Fruit fly (Drosophila melanogaster): ENCODE measurements around the gene CG13607.
A peak's percentile ranks its signal among the peaks of the same experiment; 100 is the strongest.

The CG13607 gene

DNA sequence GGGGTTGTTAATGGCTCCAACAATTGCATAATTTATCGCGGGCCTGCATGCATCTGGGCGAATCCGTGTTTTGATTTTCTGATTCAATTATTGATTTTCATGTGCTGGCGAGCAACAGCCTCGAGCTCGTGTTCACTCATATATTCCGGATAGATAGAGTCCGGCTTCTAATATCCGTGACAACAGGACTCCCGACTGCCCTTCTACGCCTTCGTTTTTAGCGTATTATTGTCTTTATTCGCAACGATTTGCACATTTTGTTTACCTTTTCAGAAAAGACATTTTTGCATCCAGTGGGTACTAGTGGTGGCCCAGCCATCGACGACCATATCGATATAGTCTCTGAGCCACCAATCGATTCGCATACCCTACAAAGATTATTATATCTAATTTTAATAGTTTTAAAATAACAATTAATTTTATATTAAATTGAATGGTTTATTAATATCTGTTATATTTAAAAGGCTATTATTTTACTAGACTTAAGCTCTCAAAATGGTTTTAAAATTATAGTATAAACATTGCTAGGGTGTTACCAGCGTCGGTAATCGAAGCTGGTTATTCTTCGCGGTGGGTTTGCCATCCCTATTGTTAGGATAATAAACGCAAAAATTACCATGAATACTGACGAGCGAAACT is 45.2 kb upstream of the CG13607 start, which contains the start of the genes Myo95E and TBC1d7 (continued):
- TF ChIP-seq CG11560 (tag; IDR thresholded peaks at IDR 0.05) (peak; percentile 81), zfh2 (GFP tag; optimal IDR thresholded peaks at IDR 0.05) (peak; percentile 73), hb (GFP tag; IDR thresholded peaks at IDR 0.05; ENCODE audit: partially characterized antibody) (no peak), CG6175 (GFP tag; IDR thresholded peaks at IDR 0.05) (peak; percentile 72), CG9609 (GFP tag; optimal IDR thresholded peaks at IDR 0.05) (peak; percentile 18), Mad (GFP tag; optimal IDR thresholded peaks at IDR 0.05) (peak; percentile 60), br (optimal IDR thresholded peaks at IDR 0.05) (no peak), lmd (GFP tag; IDR thresholded peaks at IDR 0.05) (peak; percentile 96), CG7928 (GFP tag; optimal IDR thresholded peaks at IDR 0.05) (peak; percentile 69), wek (GFP tag; optimal IDR thresholded peaks at IDR 0.05) (no peak), run (tag; optimal IDR thresholded peaks at IDR 0.05) (peak; percentile 72), CG4360 (GFP tag; IDR thresholded peaks at IDR 0.05) (peak; percentile 66), vnd (GFP tag; IDR thresholded peaks at IDR 0.05; ENCODE audit: partially characterized antibody) (peak; percentile 59; the same call in 1 of the 3 replicates), CG6254 (GFP tag; optimal IDR thresholded peaks at IDR 0.05) (peak; percentile 61), CG42726 (GFP tag; IDR thresholded peaks at IDR 0.05; ENCODE audit: partially characterized antibody) (0 out of 2 replicates have a peak, but pooled peaks have one; percentile 35), CG10147 (GFP tag; optimal IDR thresholded peaks at IDR 0.05) (peak; percentile 86), CG15479 (GFP tag; optimal IDR thresholded peaks at IDR 0.05) (no peak), chn (GFP tag; optimal IDR thresholded peaks at IDR 0.05) (peak; percentile 70), gcm (GFP tag; optimal IDR thresholded peaks at IDR 0.05) (no peak), sim (GFP tag; IDR thresholded peaks at IDR 0.05) (0 out of 2 replicates have a peak, but pooled peaks have one; percentile 72), Fer3 (tag; optimal IDR thresholded peaks at IDR 0.05) (peak; percentile 86), CG10979 (tag; optimal IDR thresholded peaks at IDR 0.05) (peak; percentile 86), CG14667 (GFP tag; IDR thresholded peaks at IDR 0.05) (peak; percentile 95), CG18764 (GFP tag; optimal IDR thresholded peaks at IDR 0.05) (peak; percentile 83), chinmo (GFP tag; IDR thresholded peaks at IDR 0.05; ENCODE audit: partially characterized antibody) (no peak), CG31365 (tag; optimal IDR thresholded peaks at IDR 0.05) (no peak), zen2 (GFP tag; IDR thresholded peaks at IDR 0.05; ENCODE audit: partially characterized antibody) (no peak; the same call in 2 of the 3 replicates), Antp (GFP tag; optimal IDR thresholded peaks at IDR 0.05) (peak; percentile 27), CG1603 (tag; optimal IDR thresholded peaks at IDR 0.05) (no peak), CG7963 (GFP tag; IDR thresholded peaks at IDR 0.05; ENCODE audit: partially characterized antibody) (0 out of 3 replicates have a peak, but pooled peaks have one; percentile 11), CG15514 (GFP tag; optimal IDR thresholded peaks at IDR 0.05) (peak; percentile 82), Fer1 (GFP tag; optimal IDR thresholded peaks at IDR 0.05) (peak; percentile 83), psq (GFP tag; optimal IDR thresholded peaks at IDR 0.05) (peak; percentile 35), p53 (GFP tag; optimal IDR thresholded peaks at IDR 0.05) (no peak), CG10366 (GFP tag; IDR thresholded peaks at IDR 0.05) (peak; percentile 89), nerfin-1 (tag; optimal IDR thresholded peaks at IDR 0.05) (peak; percentile 78), CG3838 (GFP tag; optimal IDR thresholded peaks at IDR 0.05) (peak; percentile 28), Xbp1 (GFP tag; optimal IDR thresholded peaks at IDR 0.05) (peak; percentile 89), danr (GFP tag; IDR thresholded peaks at IDR 0.05) (peak; percentile 95), CG2678 (tag; optimal IDR thresholded peaks at IDR 0.05) (peak; percentile 92), CG3995 (GFP tag; optimal IDR thresholded peaks at IDR 0.05) (peak; percentile 70), Sin3A (optimal IDR thresholded peaks at IDR 0.05) (peak; percentile 5), CG11398 (GFP tag; optimal IDR thresholded peaks at IDR 0.05) (no peak), Ssrp (tag; optimal IDR thresholded peaks at IDR 0.05) (peak; percentile 86), CG13624 (GFP tag; optimal IDR thresholded peaks at IDR 0.05) (peak; percentile 55), TFAM (GFP tag; optimal IDR thresholded peaks at IDR 0.05) (no peak), CG7556 (GFP tag; optimal IDR thresholded peaks at IDR 0.05) (peak; percentile 84), Bdp1 (GFP tag; optimal IDR thresholded peaks at IDR 0.05) (no peak), CG1233 (GFP tag; optimal IDR thresholded peaks at IDR 0.05) (peak; percentile 81), Camta (GFP tag; optimal IDR thresholded peaks at IDR 0.05) (peak; percentile 12)
